Worm (Caenorhabditis elegans) whole organism, L4 larva: ENCODE measurements around the gene F47B10.4.

Source experiments
- T20F7.1 ChIP-seq: fragments of 200-800 bp; sonication (Bioruptor generic); optimal IDR thresholded peaks from 2 replicates; lab custom pipeline; 2018; ENCODE audit warnings: mild to moderate bottlenecking, missing genetic modification characterization, missing compliant biosample characterization
- Y5F2A.4 ChIP-seq: fragments of 200-800 bp; sonication (Bioruptor generic); optimal IDR thresholded peaks from 2 replicates; lab custom pipeline; 2018; ENCODE audit warnings: mild to moderate bottlenecking, missing genetic modification characterization, missing compliant biosample characterization
- aha-1 ChIP-seq: fragments of 150-350 bp; peaks from one replicate; lab custom pipeline; 2014; ENCODE audit warnings: missing biosample characterization, missing genetic modification characterization
- arid-1 ChIP-seq: fragments of 200-800 bp; sonication (Bioruptor generic); conservative IDR thresholded peaks from 2 replicates; pipeline ENCODE4 v1.3.6; 2022; ENCODE audit warnings: missing genetic modification reagents, missing genetic modification characterization, missing compliant biosample characterization
- attf-4 ChIP-seq: sonication (generic microtip); optimal IDR thresholded peaks from 3 replicates; lab custom pipeline; 2017; ENCODE audit warnings: missing biosample characterization, missing genetic modification characterization
- duxl-1 ChIP-seq: sonication (generic microtip); optimal IDR thresholded peaks from 2 replicates; lab custom pipeline; 2016; ENCODE audit warnings: mild to moderate bottlenecking, missing genetic modification characterization, moderate library complexity, missing compliant biosample characterization; ENCODE audit not compliant: poor library complexity
- dve-1 ChIP-seq: sonication (generic microtip); optimal IDR thresholded peaks from 2 replicates; lab custom pipeline; 2017; ENCODE audit warnings: antibody characterized with exemption, mild to moderate bottlenecking, missing genetic modification characterization, missing compliant biosample characterization; ENCODE audit not compliant: insufficient read depth
- egl-27 ChIP-seq: sonication (generic microtip); optimal IDR thresholded peaks from 3 replicates; lab custom pipeline; 2017; ENCODE audit warnings: missing biosample characterization, missing genetic modification reagents, missing genetic modification characterization
- hlh-30 ChIP-seq: sonication (generic microtip); optimal IDR thresholded peaks from 2 replicates; lab custom pipeline; 2017; ENCODE audit warnings: antibody characterized with exemption, mild to moderate bottlenecking, missing genetic modification characterization, missing compliant biosample characterization; ENCODE audit not compliant: insufficient read depth
- jun-1 ChIP-seq: fragments of 150-350 bp; optimal IDR thresholded peaks from 2 replicates; lab custom pipeline; 2014; ENCODE audit warnings: missing biosample characterization, missing genetic modification reagents, missing genetic modification characterization
- lin-13 ChIP-seq: fragments of 150-350 bp; optimal IDR thresholded peaks from 2 replicates; lab custom pipeline; 2014; ENCODE audit warnings: missing biosample characterization, missing genetic modification reagents, missing genetic modification characterization
- lir-3 ChIP-seq: sonication (generic microtip); optimal IDR thresholded peaks from 2 replicates; lab custom pipeline; 2016; ENCODE audit warnings: mild to moderate bottlenecking, missing genetic modification characterization, missing compliant biosample characterization
- mep-1 ChIP-seq: fragments of 150-350 bp; sonication (generic microtip); optimal IDR thresholded peaks from 3 replicates; lab custom pipeline; 2014; ENCODE audit warnings: missing biosample characterization, missing genetic modification characterization
- nhr-111 ChIP-seq: fragments of 200-800 bp; sonication (Bioruptor generic); optimal IDR thresholded peaks from 2 replicates; lab custom pipeline; 2018; ENCODE audit warnings: mild to moderate bottlenecking, missing genetic modification characterization, missing compliant biosample characterization
- nhr-41 ChIP-seq: fragments of 200-800 bp; sonication (Bioruptor generic); IDR thresholded peaks from 2 replicates; pipeline ENCODE4 v1.3.6; 2022; ENCODE audit warnings: missing genetic modification reagents, missing genetic modification characterization, missing compliant biosample characterization
- nhr-48 ChIP-seq: sonication (generic microtip); optimal IDR thresholded peaks from 2 replicates; lab custom pipeline; 2016; ENCODE audit warnings: mild to moderate bottlenecking, missing genetic modification characterization, missing compliant biosample characterization
- rbr-2 ChIP-seq: sonication (generic microtip); optimal IDR thresholded peaks from 2 replicates; lab custom pipeline; 2016; ENCODE audit warnings: missing genotype, missing genetic modification characterization, missing compliant biosample characterization
- sdz-12 ChIP-seq: fragments of 200-800 bp; sonication (Bioruptor generic); optimal IDR thresholded peaks from 2 replicates; lab custom pipeline; 2018; ENCODE audit warnings: mild to moderate bottlenecking, missing genetic modification characterization, missing compliant biosample characterization
- tag-97 ChIP-seq: fragments of 200-800 bp; sonication (Bioruptor generic); IDR thresholded peaks from 2 replicates; pipeline ENCODE4 v1.3.6; 2022; ENCODE audit warnings: missing genetic modification characterization, missing compliant biosample characterization
- tra-1 ChIP-seq: fragments of 200-800 bp; sonication (Bioruptor generic); IDR thresholded peaks from 2 replicates; pipeline ENCODE4 v1.3.6; 2022; ENCODE audit warnings: missing genetic modification reagents, missing genetic modification characterization, missing compliant biosample characterization

The F47B10.4 gene

DNA sequence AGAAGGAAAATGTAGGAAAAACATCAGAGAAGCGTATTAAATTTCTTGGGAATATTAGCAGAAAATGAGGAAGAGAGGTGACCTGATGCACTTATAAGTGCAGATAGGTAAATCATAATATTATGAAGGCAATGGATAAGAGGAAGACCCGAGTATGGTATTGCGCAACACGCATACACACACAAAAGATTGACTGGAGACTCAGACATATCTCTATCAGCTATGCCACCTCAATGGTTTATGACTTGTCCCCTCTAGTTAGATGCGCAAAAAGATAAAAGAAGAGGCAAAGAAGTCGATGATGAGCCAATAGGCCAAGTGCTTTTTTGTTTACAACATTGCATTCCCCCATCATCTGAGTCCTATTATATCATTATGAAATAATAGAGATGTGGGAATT lies 41.0 kb downstream of the F47B10.4 start (continued):
- TF ChIP-seq hlh-30 (tag; lab: Kevin White, UChicago) (no peak), mep-1 (no peak), rbr-2 (tag; lab: Kevin White, UChicago) (no peak)

ce11 chrX:10933308-10934014 lies 42.4 kb downstream of the F47B10.4 start:
- no peak for TF ChIP-seq dve-1 (tag; lab: Kevin White, UChicago)
- TF ChIP-seq attf-4: no peak
- TF ChIP-seq sdz-12: no peak
- no peak for TF ChIP-seq tra-1
- TF ChIP-seq T20F7.1 (GFP tag; lab: Kevin White, UChicago): no peak
- no peak for TF ChIP-seq arid-1 (GFP tag; lab: Robert Waterston, UW)
- no peak for TF ChIP-seq nhr-111 (GFP tag; lab: Kevin White, UChicago)
- no peak for TF ChIP-seq duxl-1 (tag; lab: Kevin White, UChicago)
- TF ChIP-seq jun-1 (tag; lab: Kevin White, UChicago): no peak
- no peak for TF ChIP-seq lir-3 (tag; lab: Kevin White, UChicago)
- no peak for TF ChIP-seq Y5F2A.4 (GFP tag; lab: Kevin White, UChicago)
- TF ChIP-seq tag-97 (GFP tag; lab: Robert Waterston, UW): no peak
- no peak for TF ChIP-seq nhr-48
- no peak for TF ChIP-seq nhr-41 (GFP tag; lab: Robert Waterston, UW)

DNA sequence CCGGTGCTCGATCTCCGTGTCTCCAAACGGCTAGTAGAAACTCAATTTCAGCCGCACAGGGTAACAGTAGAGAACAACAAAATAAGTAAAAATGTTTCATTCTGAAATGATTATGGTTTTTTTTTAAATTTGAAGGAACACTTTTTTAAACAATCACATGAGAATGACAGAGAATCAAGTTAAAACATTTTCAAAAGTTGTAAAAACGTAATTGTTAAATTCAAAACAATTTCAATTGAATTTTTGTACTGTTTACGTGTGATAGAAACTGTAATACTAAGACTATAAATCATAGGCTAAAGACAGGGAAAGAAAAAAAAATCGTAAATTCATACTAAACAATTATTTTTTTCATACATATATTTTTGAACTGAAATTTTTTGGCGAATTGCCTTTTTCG lies 50.2 kb downstream of the F47B10.4 start, which contains the start of gene pho-7:
Gene pho-7, minus strand, starts transcription at position 101 of the 400 bp plus-strand sequence.
- TF ChIP-seq lin-13 (GFP tag; lab: Kevin White, UChicago) (no peak), aha-1 (tag; lab: Kevin White, UChicago) (peak; percentile 84), egl-27 (tag; lab: Kevin White, UChicago) (no peak)
